Worm (Caenorhabditis elegans) whole organism, L4/young adult: ENCODE measurements around the gene smap-1.

ENCODE experiments used
- W03F9.2 ChIP-seq: fragments of 150-350 bp; optimal IDR thresholded peaks from 2 replicates; lab custom pipeline; 2014; ENCODE audit warnings: missing biosample characterization, missing genetic modification characterization
- dao-5 ChIP-seq: sonication (generic microtip); optimal IDR thresholded peaks from 2 replicates; lab custom pipeline; 2016; ENCODE audit warnings: missing genotype, missing genetic modification characterization, moderate library complexity, missing compliant biosample characterization
- him-1 ChIP-seq: sonication (generic microtip); optimal IDR thresholded peaks from 2 replicates; lab custom pipeline; 2016; ENCODE audit warnings: missing genotype, missing genetic modification reagents, missing genetic modification characterization, missing compliant biosample characterization

ce11 chrIII:10719057-10719456 is 20.5 kb downstream of the smap-1 start:
- no peak for TF ChIP-seq dao-5 (tag; lab: Kevin White, UChicago)
- TF ChIP-seq him-1 (tag; lab: Kevin White, UChicago): no peak
- no peak for TF ChIP-seq W03F9.2 (tag; lab: Kevin White, UChicago)
